Fruit fly (Drosophila melanogaster) whole organism, wandering third instar larva: ENCODE results near the gene alpha-Man-Ia.

Source experiments
- Abd-B ChIP-seq: fragments of >200 bp; optimal IDR thresholded peaks from 2 replicates; lab custom pipeline; 2017; ENCODE audit warnings: missing biosample characterization, missing genetic modification characterization
- CG32264 ChIP-seq: fragments of 200-800 bp; sonication (Bioruptor generic); optimal IDR thresholded peaks from 2 replicates; lab custom pipeline; 2016; ENCODE audit warnings: missing biosample characterization, missing genetic modification characterization
- CG9705 ChIP-seq: fragments of 200-800 bp; sonication (Bioruptor generic); optimal IDR thresholded peaks from 2 replicates; lab custom pipeline; 2018; ENCODE audit warnings: missing biosample characterization, mild to moderate bottlenecking, missing genetic modification characterization
- CrebA ChIP-seq: fragments of 200-800 bp; sonication (Bioruptor generic); optimal IDR thresholded peaks from 2 replicates; lab custom pipeline; 2016; ENCODE audit warnings: missing biosample characterization, mild to moderate bottlenecking, missing genetic modification characterization, borderline replicate concordance
- Dfd ChIP-seq: fragments of >200 bp; optimal IDR thresholded peaks from 2 replicates; lab custom pipeline; 2017; ENCODE audit warnings: missing biosample characterization, missing genetic modification characterization
- Dif ChIP-seq: fragments of 200-275, 200-300 bp; sonication (Bioruptor generic); optimal IDR thresholded peaks from 2 replicates; lab custom pipeline; 2018; ENCODE audit warnings: missing biosample characterization, missing genetic modification characterization; ENCODE audit not compliant: partially characterized antibody
- GATAd ChIP-seq: sonication (Bioruptor generic); optimal IDR thresholded peaks from 2 replicates; lab custom pipeline; 2016; ENCODE audit warnings: missing biosample characterization, missing genetic modification characterization
- HLH106 ChIP-seq: fragments of 200-800 bp; optimal IDR thresholded peaks from 3 replicates; lab custom pipeline; 2019; ENCODE audit warnings: missing biosample characterization, mild to moderate bottlenecking, missing genetic modification characterization, moderate library complexity
- Hnf4 ChIP-seq: fragments of 200-800 bp; sonication (Bioruptor generic); optimal IDR thresholded peaks from 2 replicates; lab custom pipeline; 2016; ENCODE audit warnings: missing biosample characterization, mild to moderate bottlenecking, missing genetic modification characterization
- Hr78 ChIP-seq: fragments of >200 bp; optimal IDR thresholded peaks from 2 replicates; lab custom pipeline; 2017; ENCODE audit warnings: missing biosample characterization, missing genetic modification characterization
- Hr83 ChIP-seq: fragments of 200-300 bp; sonication (Bioruptor generic); optimal IDR thresholded peaks from 2 replicates; lab custom pipeline; 2016; ENCODE audit warnings: missing biosample characterization, mild to moderate bottlenecking, missing genetic modification characterization, moderate library complexity; ENCODE audit not compliant: poor library complexity, severe bottlenecking
- Jra ChIP-seq: sonication (Bioruptor generic); optimal IDR thresholded peaks from 2 replicates; lab custom pipeline; 2016; ENCODE audit warnings: missing biosample characterization, missing genetic modification characterization
- Mio ChIP-seq: sonication (Bioruptor generic); optimal IDR thresholded peaks from 2 replicates; lab custom pipeline; 2016; ENCODE audit warnings: missing biosample characterization, missing genetic modification characterization
- Myc ChIP-seq: fragments of >200 bp; optimal IDR thresholded peaks from 2 replicates; lab custom pipeline; 2017
- N ChIP-seq: fragments of >200 bp; optimal IDR thresholded peaks from 2 replicates; lab custom pipeline; 2018; ENCODE audit warnings: missing biosample characterization, missing external identifiers, missing genetic modification characterization
- OdsH ChIP-seq: fragments of 200-800 bp; sonication (Bioruptor generic); optimal IDR thresholded peaks from 2 replicates; lab custom pipeline; 2016; ENCODE audit warnings: missing biosample characterization, mild to moderate bottlenecking, missing genetic modification characterization
- Rel ChIP-seq, 2 experiments: fragments of 200-800 bp; sonication (Bioruptor generic) in 1 of 2; optimal IDR thresholded peaks; 2 replicates in 1 of 2; 3 replicates in 1 of 2; lab custom pipeline; 2016 to 2019; ENCODE audit warnings: mild to moderate bottlenecking in 2 of 2, missing biosample characterization in 2 of 2, missing genetic modification characterization in 2 of 2, moderate library complexity in 1 of 2
- Sp1 ChIP-seq: fragments of 200-800 bp; sonication (Bioruptor generic); optimal IDR thresholded peaks from 3 replicates; lab custom pipeline; 2019; ENCODE audit warnings: missing biosample characterization, mild to moderate bottlenecking, missing genetic modification characterization, moderate library complexity
- Vsx2 ChIP-seq: fragments of 200-300, 225-300 bp; sonication (Bioruptor generic); optimal IDR thresholded peaks from 2 replicates; lab custom pipeline; 2018; ENCODE audit warnings: missing biosample characterization, missing genetic modification characterization; ENCODE audit not compliant: partially characterized antibody
- br ChIP-seq: fragments of 200-800 bp; sonication (Bioruptor generic); optimal IDR thresholded peaks from 2 replicates; lab custom pipeline; 2016; ENCODE audit warnings: missing biosample characterization, missing genetic modification characterization
- brk ChIP-seq: fragments of 200-800 bp; sonication (Bioruptor generic); optimal IDR thresholded peaks from 2 replicates; lab custom pipeline; 2016; ENCODE audit warnings: missing biosample characterization, mild to moderate bottlenecking, missing genetic modification characterization
- dl ChIP-seq, 2 experiments: fragments of 175-275, 200-275 bp in 1 of 2; fragments of 200-275 bp in 1 of 2; sonication (Bioruptor generic); optimal IDR thresholded peaks; lab custom pipeline; 2018; ENCODE audit warnings: mild to moderate bottlenecking in 2 of 2, missing biosample characterization in 2 of 2, missing genetic modification characterization in 2 of 2, moderate library complexity in 2 of 2; ENCODE audit not compliant: partially characterized antibody in 2 of 2, insufficient read depth in 1 of 2
- dmrt93B ChIP-seq: fragments of 200-800 bp; sonication (Bioruptor generic); optimal IDR thresholded peaks from 2 replicates; lab custom pipeline; 2018; ENCODE audit warnings: missing biosample characterization, mild to moderate bottlenecking, missing genetic modification characterization
- dsf ChIP-seq: sonication (Bioruptor generic); optimal IDR thresholded peaks from 2 replicates; lab custom pipeline; 2016; ENCODE audit warnings: missing biosample characterization, missing genetic modification characterization, borderline replicate concordance
- ey ChIP-seq: fragments of 200-800 bp; sonication (Bioruptor generic); optimal IDR thresholded peaks from 2 replicates; lab custom pipeline; 2016; ENCODE audit warnings: missing biosample characterization, missing genetic modification characterization
- foxo ChIP-seq, 2 experiments: fragments of 200-800 bp; sonication (Bioruptor generic); optimal IDR thresholded peaks; 2 replicates in 1 of 2; 3 replicates in 1 of 2; lab custom pipeline; 2016 to 2017; ENCODE audit warnings: missing biosample characterization in 2 of 2, missing genetic modification characterization in 2 of 2
- fru ChIP-seq: fragments of 200-800 bp; sonication (Bioruptor generic); optimal IDR thresholded peaks from 3 replicates; lab custom pipeline; 2016; ENCODE audit warnings: missing biosample characterization, mild to moderate bottlenecking, missing genetic modification characterization
- h ChIP-seq: fragments of 200-800 bp; sonication (Bioruptor generic); optimal IDR thresholded peaks from 3 replicates; lab custom pipeline; 2016; ENCODE audit warnings: missing biosample characterization, mild to moderate bottlenecking, missing genetic modification characterization
- jim ChIP-seq: fragments of 175-275, 200-325 bp; sonication (Bioruptor generic); optimal IDR thresholded peaks from 2 replicates; lab custom pipeline; 2016; ENCODE audit warnings: missing biosample characterization, mild to moderate bottlenecking, missing genetic modification characterization
- lola ChIP-seq: fragments of >200 bp; optimal IDR thresholded peaks from 2 replicates; lab custom pipeline; 2017; ENCODE audit warnings: missing biosample characterization, missing genetic modification characterization
- pan ChIP-seq: fragments of >200 bp; optimal IDR thresholded peaks from 2 replicates; lab custom pipeline; 2017
- psq ChIP-seq: fragments of 200-800 bp; sonication (Bioruptor generic); optimal IDR thresholded peaks from 3 replicates; lab custom pipeline; 2017; ENCODE audit warnings: missing biosample characterization, mild to moderate bottlenecking, missing genetic modification characterization, moderate library complexity
- rgr ChIP-seq: fragments of 200-800 bp; sonication (Bioruptor generic); optimal IDR thresholded peaks from 3 replicates; lab custom pipeline; 2016; ENCODE audit warnings: missing biosample characterization, mild to moderate bottlenecking, missing genetic modification characterization
- sage ChIP-seq: fragments of 200-800 bp; sonication (Bioruptor generic); optimal IDR thresholded peaks from 2 replicates; lab custom pipeline; 2016; ENCODE audit warnings: missing biosample characterization, mild to moderate bottlenecking, missing genetic modification characterization
- sv ChIP-seq: fragments of 200-800 bp; sonication (Bioruptor generic); optimal IDR thresholded peaks from 3 replicates; lab custom pipeline; 2016; ENCODE audit warnings: missing biosample characterization, missing genetic modification characterization
- tai ChIP-seq: sonication (Bioruptor generic); optimal IDR thresholded peaks from 2 replicates; lab custom pipeline; 2016; ENCODE audit warnings: missing biosample characterization, missing genetic modification characterization
- usp ChIP-seq: fragments of >200 bp; optimal IDR thresholded peaks from 2 replicates; lab custom pipeline; 2017; ENCODE audit warnings: missing biosample characterization, missing genetic modification characterization
- woc ChIP-seq: sonication (Bioruptor generic); optimal IDR thresholded peaks from 2 replicates; lab custom pipeline; 2016; ENCODE audit warnings: missing biosample characterization, mild to moderate bottlenecking, missing genetic modification characterization

Gene alpha-Man-Ia

dm6 chrX:10369315-10369714 is 43.6 kb upstream of the alpha-Man-Ia start:
- TF ChIP-seq Vsx2, result no peak

- TF ChIP-seq usp (no peak), Dfd (GFP tag; lab: Kevin White, UChicago) (no peak), h (GFP tag; lab: Kevin White, UChicago) (no peak), woc (no peak), tai (GFP tag; lab: Kevin White, UChicago) (no peak), psq (GFP tag; lab: Kevin White, UChicago) (no peak), GATAd (GFP tag; lab: Kevin White, UChicago) (no peak), foxo (GFP tag; optimal IDR thresholded peaks at IDR 0.05; lab: Kevin White, UChicago) (no peak), Abd-B (GFP tag; lab: Kevin White, UChicago) (no peak), br (GFP tag; lab: Kevin White, UChicago) (no peak), dsf (GFP tag; lab: Kevin White, UChicago) (no peak), ey (GFP tag; lab: Kevin White, UChicago) (no peak), dl (GFP tag; optimal IDR thresholded peaks at IDR 0.05; lab: Kevin White, UChicago; ENCODE audit: insufficient read depth in 1 of 2, partially characterized antibody in 2 of 2) (no peak), lola (GFP tag; lab: Kevin White, UChicago) (no peak), Hr78 (GFP tag; lab: Kevin White, UChicago) (no peak)
- TF ChIP-seq, all 38 proteins: peak for 0
Measured at dm6 chrX:10367801-10368203, 42.0 kb upstream of the alpha-Man-Ia start, which contains the start of gene CG17841. Gene CG17841 (plus strand): TSS chrX:10368052.

dm6 chrX:10367372-10367771 is 41.6 kb upstream of the alpha-Man-Ia start, which contains the start of gene CG32679:
Gene CG32679 (minus strand): TSS chrX:10367472.
- TF ChIP-seq tai (GFP tag; lab: Kevin White, UChicago) (no peak), woc (no peak), Hr78 (GFP tag; lab: Kevin White, UChicago) (no peak), h (GFP tag; lab: Kevin White, UChicago) (no peak)

DNA sequence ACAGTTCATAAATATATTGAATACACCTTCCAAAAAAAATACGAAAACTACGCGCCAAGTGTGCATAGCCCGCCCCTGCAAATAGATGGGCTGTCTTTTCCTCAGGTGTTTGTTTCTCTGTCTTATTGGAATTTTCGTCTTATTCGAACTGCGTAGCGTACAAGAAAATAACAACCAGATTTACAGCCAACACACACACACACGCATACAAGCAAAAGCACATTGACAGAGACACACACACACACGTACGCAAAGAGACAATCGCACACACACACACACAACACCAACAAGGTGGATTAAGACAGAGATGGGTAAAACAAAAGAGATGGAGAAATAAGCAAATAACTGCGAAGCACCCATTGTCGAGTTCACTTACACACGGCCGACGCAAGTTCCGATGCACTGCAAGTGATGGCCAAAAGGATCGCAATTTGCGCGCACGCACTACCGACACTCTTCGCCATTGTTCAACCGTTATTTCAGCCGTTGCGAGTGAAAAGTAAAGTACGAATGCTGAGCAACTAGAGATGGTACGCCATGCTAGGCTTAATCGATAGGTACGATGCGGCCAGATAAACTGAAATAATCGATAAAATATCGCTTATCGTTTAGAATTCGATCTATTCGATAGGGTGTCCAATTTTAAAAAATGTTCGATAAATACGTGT is 40.1 kb upstream of the alpha-Man-Ia start:
- TF ChIP-seq Sp1 (GFP tag; lab: Kevin White, UChicago) (peak; percentile 54), Abd-B (GFP tag; lab: Kevin White, UChicago) (no peak), Myc (lab: Kevin White, UChicago) (no peak), dsf (GFP tag; lab: Kevin White, UChicago) (no peak), N (GFP tag; lab: Kevin White, UChicago) (no peak), tai (GFP tag; lab: Kevin White, UChicago) (no peak), sage (GFP tag; lab: Kevin White, UChicago) (no peak), Mio (GFP tag; lab: Kevin White, UChicago) (no peak), HLH106 (peak; percentile 6), Dif (GFP tag; lab: Kevin White, UChicago) (no peak), CrebA (no peak), Vsx2 (no peak), br (GFP tag; lab: Kevin White, UChicago) (no peak), dmrt93B (no peak), GATAd (GFP tag; lab: Kevin White, UChicago) (no peak), CG9705 (GFP tag; lab: Kevin White, UChicago) (no peak), foxo (GFP tag; optimal IDR thresholded peaks at IDR 0.05; lab: Kevin White, UChicago) (peak in 1 of 2 experiments; percentile 50), lola (GFP tag; lab: Kevin White, UChicago) (no peak), woc (no peak), rgr (GFP tag; lab: Kevin White, UChicago) (no peak), h (GFP tag; lab: Kevin White, UChicago) (peak; percentile 49), sv (GFP tag; lab: Kevin White, UChicago) (no peak), Hnf4 (GFP tag; lab: Kevin White, UChicago) (no peak), Hr78 (GFP tag; lab: Kevin White, UChicago) (no peak), ey (GFP tag; lab: Kevin White, UChicago) (no peak), Dfd (GFP tag; lab: Kevin White, UChicago) (no peak), jim (no peak), fru (peak; percentile 27), CG32264 (no peak), dl (GFP tag; optimal IDR thresholded peaks at IDR 0.05; lab: Kevin White, UChicago; ENCODE audit: insufficient read depth in 1 of 2, partially characterized antibody in 2 of 2) (no peak), psq (GFP tag; lab: Kevin White, UChicago) (peak; percentile 7), Jra (GFP tag; lab: Kevin White, UChicago) (peak; percentile 9), OdsH (GFP tag; lab: Kevin White, UChicago) (no peak), usp (no peak), Hr83 (GFP tag; lab: Kevin White, UChicago) (no peak), Rel (GFP tag; optimal IDR thresholded peaks at IDR 0.05; lab: Kevin White, UChicago) (no peak), Rel (tag; optimal IDR thresholded peaks at IDR 0.05; lab: Kevin White, UChicago) (peak; percentile 57), brk (no peak), pan (lab: Kevin White, UChicago) (no peak)
